Fruit fly (Drosophila melanogaster) whole organism, wandering third instar larva: ENCODE measurements around the gene C3G.

Experiments used
- CG32264 ChIP-seq: fragments of 200-800 bp; sonication (Bioruptor generic); optimal IDR thresholded peaks from 2 replicates; lab custom pipeline; 2016; ENCODE audit warnings: missing biosample characterization, missing genetic modification characterization
- CG9705 ChIP-seq: fragments of 200-800 bp; sonication (Bioruptor generic); optimal IDR thresholded peaks from 2 replicates; lab custom pipeline; 2018; ENCODE audit warnings: missing biosample characterization, mild to moderate bottlenecking, missing genetic modification characterization
- CrebA ChIP-seq: fragments of 200-800 bp; sonication (Bioruptor generic); optimal IDR thresholded peaks from 2 replicates; lab custom pipeline; 2016; ENCODE audit warnings: missing biosample characterization, mild to moderate bottlenecking, missing genetic modification characterization, borderline replicate concordance
- Dfd ChIP-seq: fragments of >200 bp; optimal IDR thresholded peaks from 2 replicates; lab custom pipeline; 2017; ENCODE audit warnings: missing biosample characterization, missing genetic modification characterization
- Dif ChIP-seq: fragments of 200-275, 200-300 bp; sonication (Bioruptor generic); optimal IDR thresholded peaks from 2 replicates; lab custom pipeline; 2018; ENCODE audit warnings: missing biosample characterization, missing genetic modification characterization; ENCODE audit not compliant: partially characterized antibody
- GATAd ChIP-seq: sonication (Bioruptor generic); optimal IDR thresholded peaks from 2 replicates; lab custom pipeline; 2016; ENCODE audit warnings: missing biosample characterization, missing genetic modification characterization
- HLH106 ChIP-seq: fragments of 200-800 bp; optimal IDR thresholded peaks from 3 replicates; lab custom pipeline; 2019; ENCODE audit warnings: missing biosample characterization, mild to moderate bottlenecking, missing genetic modification characterization, moderate library complexity
- Hnf4 ChIP-seq: fragments of 200-800 bp; sonication (Bioruptor generic); optimal IDR thresholded peaks from 2 replicates; lab custom pipeline; 2016; ENCODE audit warnings: missing biosample characterization, mild to moderate bottlenecking, missing genetic modification characterization
- Hr78 ChIP-seq: fragments of >200 bp; optimal IDR thresholded peaks from 2 replicates; lab custom pipeline; 2017; ENCODE audit warnings: missing biosample characterization, missing genetic modification characterization
- Jra ChIP-seq: sonication (Bioruptor generic); optimal IDR thresholded peaks from 2 replicates; lab custom pipeline; 2016; ENCODE audit warnings: missing biosample characterization, missing genetic modification characterization
- Mio ChIP-seq: sonication (Bioruptor generic); optimal IDR thresholded peaks from 2 replicates; lab custom pipeline; 2016; ENCODE audit warnings: missing biosample characterization, missing genetic modification characterization
- Myc ChIP-seq: fragments of >200 bp; optimal IDR thresholded peaks from 2 replicates; lab custom pipeline; 2017
- OdsH ChIP-seq: fragments of 200-800 bp; sonication (Bioruptor generic); optimal IDR thresholded peaks from 2 replicates; lab custom pipeline; 2016; ENCODE audit warnings: missing biosample characterization, mild to moderate bottlenecking, missing genetic modification characterization
- Rel ChIP-seq, 2 experiments: fragments of 200-800 bp; sonication (Bioruptor generic) in 1 of 2; optimal IDR thresholded peaks; 2 replicates in 1 of 2; 3 replicates in 1 of 2; lab custom pipeline; 2016 to 2019; ENCODE audit warnings: mild to moderate bottlenecking in 2 of 2, missing biosample characterization in 2 of 2, missing genetic modification characterization in 2 of 2, moderate library complexity in 1 of 2
- Vsx2 ChIP-seq: fragments of 200-300, 225-300 bp; sonication (Bioruptor generic); optimal IDR thresholded peaks from 2 replicates; lab custom pipeline; 2018; ENCODE audit warnings: missing biosample characterization, missing genetic modification characterization; ENCODE audit not compliant: partially characterized antibody
- br ChIP-seq: fragments of 200-800 bp; sonication (Bioruptor generic); optimal IDR thresholded peaks from 2 replicates; lab custom pipeline; 2016; ENCODE audit warnings: missing biosample characterization, missing genetic modification characterization
- brk ChIP-seq: fragments of 200-800 bp; sonication (Bioruptor generic); optimal IDR thresholded peaks from 2 replicates; lab custom pipeline; 2016; ENCODE audit warnings: missing biosample characterization, mild to moderate bottlenecking, missing genetic modification characterization
- dl ChIP-seq, 2 experiments: fragments of 175-275, 200-275 bp in 1 of 2; fragments of 200-275 bp in 1 of 2; sonication (Bioruptor generic); optimal IDR thresholded peaks; lab custom pipeline; 2018; ENCODE audit warnings: mild to moderate bottlenecking in 2 of 2, missing biosample characterization in 2 of 2, missing genetic modification characterization in 2 of 2, moderate library complexity in 2 of 2; ENCODE audit not compliant: partially characterized antibody in 2 of 2, insufficient read depth in 1 of 2
- dmrt93B ChIP-seq: fragments of 200-800 bp; sonication (Bioruptor generic); optimal IDR thresholded peaks from 2 replicates; lab custom pipeline; 2018; ENCODE audit warnings: missing biosample characterization, mild to moderate bottlenecking, missing genetic modification characterization
- dsf ChIP-seq: sonication (Bioruptor generic); optimal IDR thresholded peaks from 2 replicates; lab custom pipeline; 2016; ENCODE audit warnings: missing biosample characterization, missing genetic modification characterization, borderline replicate concordance
- ey ChIP-seq: fragments of 200-800 bp; sonication (Bioruptor generic); optimal IDR thresholded peaks from 2 replicates; lab custom pipeline; 2016; ENCODE audit warnings: missing biosample characterization, missing genetic modification characterization
- foxo ChIP-seq, 2 experiments: fragments of 200-800 bp; sonication (Bioruptor generic); optimal IDR thresholded peaks; 2 replicates in 1 of 2; 3 replicates in 1 of 2; lab custom pipeline; 2016 to 2017; ENCODE audit warnings: missing biosample characterization in 2 of 2, missing genetic modification characterization in 2 of 2
- fru ChIP-seq: fragments of 200-800 bp; sonication (Bioruptor generic); optimal IDR thresholded peaks from 3 replicates; lab custom pipeline; 2016; ENCODE audit warnings: missing biosample characterization, mild to moderate bottlenecking, missing genetic modification characterization
- h ChIP-seq: fragments of 200-800 bp; sonication (Bioruptor generic); optimal IDR thresholded peaks from 3 replicates; lab custom pipeline; 2016; ENCODE audit warnings: missing biosample characterization, mild to moderate bottlenecking, missing genetic modification characterization
- jim ChIP-seq: fragments of 175-275, 200-325 bp; sonication (Bioruptor generic); optimal IDR thresholded peaks from 2 replicates; lab custom pipeline; 2016; ENCODE audit warnings: missing biosample characterization, mild to moderate bottlenecking, missing genetic modification characterization
- lola ChIP-seq: fragments of >200 bp; optimal IDR thresholded peaks from 2 replicates; lab custom pipeline; 2017; ENCODE audit warnings: missing biosample characterization, missing genetic modification characterization
- pan ChIP-seq: fragments of >200 bp; optimal IDR thresholded peaks from 2 replicates; lab custom pipeline; 2017
- psq ChIP-seq: fragments of 200-800 bp; sonication (Bioruptor generic); optimal IDR thresholded peaks from 3 replicates; lab custom pipeline; 2017; ENCODE audit warnings: missing biosample characterization, mild to moderate bottlenecking, missing genetic modification characterization, moderate library complexity
- rgr ChIP-seq: fragments of 200-800 bp; sonication (Bioruptor generic); optimal IDR thresholded peaks from 3 replicates; lab custom pipeline; 2016; ENCODE audit warnings: missing biosample characterization, mild to moderate bottlenecking, missing genetic modification characterization
- sage ChIP-seq: fragments of 200-800 bp; sonication (Bioruptor generic); optimal IDR thresholded peaks from 2 replicates; lab custom pipeline; 2016; ENCODE audit warnings: missing biosample characterization, mild to moderate bottlenecking, missing genetic modification characterization
- sv ChIP-seq: fragments of 200-800 bp; sonication (Bioruptor generic); optimal IDR thresholded peaks from 3 replicates; lab custom pipeline; 2016; ENCODE audit warnings: missing biosample characterization, missing genetic modification characterization
- tai ChIP-seq: sonication (Bioruptor generic); optimal IDR thresholded peaks from 2 replicates; lab custom pipeline; 2016; ENCODE audit warnings: missing biosample characterization, missing genetic modification characterization
- usp ChIP-seq: fragments of >200 bp; optimal IDR thresholded peaks from 2 replicates; lab custom pipeline; 2017; ENCODE audit warnings: missing biosample characterization, missing genetic modification characterization
- woc ChIP-seq: sonication (Bioruptor generic); optimal IDR thresholded peaks from 2 replicates; lab custom pipeline; 2016; ENCODE audit warnings: missing biosample characterization, mild to moderate bottlenecking, missing genetic modification characterization

Gene C3G

DNA sequence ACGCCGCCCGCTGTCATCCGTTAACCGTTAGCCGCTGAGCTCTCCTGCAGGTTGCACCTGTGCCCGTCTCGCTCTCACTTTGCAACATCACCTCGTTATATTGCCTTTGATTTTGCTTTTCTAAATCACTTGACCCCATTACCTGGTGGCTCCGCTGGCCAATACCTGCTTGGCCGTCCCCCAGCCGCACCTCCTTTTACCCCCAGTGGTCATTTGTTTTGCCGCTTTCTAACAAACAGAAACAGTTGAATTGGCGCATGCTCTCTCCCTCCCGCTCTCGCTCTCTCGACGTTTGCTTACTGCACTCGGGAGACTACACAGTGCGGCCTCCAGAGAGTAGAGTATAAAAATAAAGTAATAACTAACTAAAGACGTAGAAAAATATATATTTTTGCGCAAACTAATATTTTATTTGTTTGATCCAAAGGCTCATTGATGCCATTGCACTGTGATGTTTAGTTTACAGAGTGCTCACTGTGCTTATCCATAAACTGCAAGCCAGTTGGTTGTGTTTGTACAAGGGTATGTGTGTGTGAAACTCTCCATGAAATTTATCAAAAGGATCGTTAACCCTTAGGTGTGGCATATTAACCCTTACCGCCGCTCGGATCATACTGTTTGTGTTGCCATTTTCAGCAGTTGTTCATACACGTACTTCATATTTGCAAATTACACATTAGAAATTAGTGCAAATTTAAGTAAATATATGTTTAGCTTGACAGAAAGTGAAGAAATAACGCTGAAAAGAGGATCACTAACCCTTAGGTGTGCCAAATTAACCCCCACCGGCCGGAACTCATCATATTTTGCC lies 1.3 kb upstream of the C3G start (continued):
- TF ChIP-seq Rel (GFP tag; optimal IDR thresholded peaks at IDR 0.05; lab: Kevin White, UChicago): peak; percentile 94
- TF ChIP-seq Rel (tag; optimal IDR thresholded peaks at IDR 0.05; lab: Kevin White, UChicago): peak; percentile 53
- peak; percentile 91 for TF ChIP-seq brk (GFP tag; lab: Kevin White, UChicago)
- TF ChIP-seq foxo (GFP tag; optimal IDR thresholded peaks at IDR 0.05; lab: Kevin White, UChicago): peak; percentile 78 to 96
- TF ChIP-seq Myc: no peak
- TF ChIP-seq usp (GFP tag; lab: Kevin White, UChicago): no peak
- peak; percentile 70 for TF ChIP-seq Dif (GFP tag; lab: Kevin White, UChicago)
- no peak for TF ChIP-seq tai
- TF ChIP-seq OdsH: peak; percentile 96
- TF ChIP-seq Dfd (GFP tag; lab: Kevin White, UChicago): no peak
- peak; percentile 96 for TF ChIP-seq br (GFP tag; lab: Kevin White, UChicago)
- peak; percentile 91 for TF ChIP-seq psq (GFP tag; lab: Kevin White, UChicago)
- TF ChIP-seq jim: peak; percentile 31
- peak; percentile 84 for TF ChIP-seq dmrt93B

DNA sequence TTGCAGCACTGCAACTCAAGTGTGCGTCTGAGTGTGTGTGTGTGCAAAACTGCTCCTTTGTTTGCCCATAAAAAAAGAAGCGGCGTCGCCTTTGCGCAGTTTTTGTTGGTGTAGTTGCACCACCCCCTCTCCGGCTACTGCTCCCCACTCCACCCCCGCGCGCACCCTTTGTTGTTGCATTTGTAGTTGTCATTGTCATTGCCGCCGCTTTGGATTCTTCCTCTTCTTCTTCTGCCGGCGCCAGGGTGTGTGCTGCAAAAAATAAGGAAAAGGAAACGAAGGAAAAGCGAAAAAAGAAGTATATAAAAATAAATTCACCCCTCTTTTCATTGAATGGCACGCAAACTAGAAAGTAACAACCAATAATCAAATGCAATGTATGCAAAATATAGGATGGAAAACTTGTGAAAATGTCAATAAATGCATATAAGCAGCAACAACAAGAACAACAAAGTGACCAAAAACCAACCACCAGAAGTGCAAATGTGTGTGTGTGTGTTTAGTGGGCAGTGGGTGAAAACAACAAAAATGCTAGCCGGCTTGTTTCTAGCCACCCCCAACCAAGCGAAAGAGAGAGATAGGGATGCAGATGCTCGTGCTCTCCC lies 589 bp upstream of the C3G start:
- TF ChIP-seq Hnf4 (GFP tag; lab: Kevin White, UChicago): no peak
- no peak for TF ChIP-seq Mio (GFP tag; lab: Kevin White, UChicago)
- TF ChIP-seq dl (GFP tag; optimal IDR thresholded peaks at IDR 0.05; lab: Kevin White, UChicago; ENCODE audit: insufficient read depth in 1 of 2, partially characterized antibody in 2 of 2): no peak
- TF ChIP-seq jim: no peak
- no peak for TF ChIP-seq GATAd (GFP tag; lab: Kevin White, UChicago)
- TF ChIP-seq Myc: no peak
- TF ChIP-seq brk (GFP tag; lab: Kevin White, UChicago): no peak
- no peak for TF ChIP-seq CG32264 (GFP tag; lab: Kevin White, UChicago)
- TF ChIP-seq HLH106: no peak
- TF ChIP-seq lola (GFP tag; lab: Kevin White, UChicago): no peak
- no peak for TF ChIP-seq sv (GFP tag; lab: Kevin White, UChicago)
- no peak for TF ChIP-seq ey
- TF ChIP-seq foxo (GFP tag; optimal IDR thresholded peaks at IDR 0.05; lab: Kevin White, UChicago): no peak
- TF ChIP-seq Vsx2 (GFP tag; lab: Kevin White, UChicago): no peak

dm6 chrX:6802376-6803080 lies 865 bp downstream of the C3G start:
- TF ChIP-seq woc (no peak), GATAd (GFP tag; lab: Kevin White, UChicago) (no peak), h (GFP tag; lab: Kevin White, UChicago) (no peak), Dif (GFP tag; lab: Kevin White, UChicago) (no peak), pan (lab: Kevin White, UChicago) (no peak), fru (no peak), Rel (GFP tag; optimal IDR thresholded peaks at IDR 0.05; lab: Kevin White, UChicago) (no peak), Rel (tag; optimal IDR thresholded peaks at IDR 0.05; lab: Kevin White, UChicago) (no peak), usp (GFP tag; lab: Kevin White, UChicago) (no peak), jim (no peak), dsf (no peak), lola (GFP tag; lab: Kevin White, UChicago) (no peak), Hnf4 (GFP tag; lab: Kevin White, UChicago) (no peak), sage (GFP tag; lab: Kevin White, UChicago) (no peak), Hr78 (GFP tag; lab: Kevin White, UChicago) (no peak)
- TF ChIP-seq, all 38 proteins: peak for 0

DNA sequence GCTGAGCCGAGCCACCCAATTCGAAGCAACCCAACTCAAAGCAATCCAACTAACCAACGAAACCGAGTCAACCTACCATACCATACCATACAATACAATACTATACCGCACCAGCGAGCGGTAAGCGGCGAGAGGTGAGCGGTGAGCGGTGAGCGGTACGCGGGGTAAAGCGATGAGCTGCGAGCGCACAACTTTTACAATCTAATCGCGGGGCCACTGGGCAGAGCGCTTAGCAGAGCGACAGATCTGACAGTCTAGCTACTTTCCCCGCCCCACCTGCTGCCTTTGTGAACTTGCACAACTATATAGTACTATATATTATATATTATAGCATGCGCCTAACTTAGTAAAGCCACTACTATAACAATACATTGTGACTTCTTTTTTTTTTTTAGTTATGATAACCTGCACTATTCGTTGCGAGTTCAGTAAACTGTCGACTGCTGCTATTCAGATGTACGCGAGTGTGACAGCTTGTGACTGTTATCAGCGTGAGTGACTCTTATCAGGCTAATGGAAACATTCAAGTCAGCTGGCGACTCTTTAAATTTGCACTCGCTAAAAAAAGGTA lies 2.6 kb downstream of the C3G start:
- no peak for TF ChIP-seq GATAd (GFP tag; lab: Kevin White, UChicago)
- TF ChIP-seq CrebA (GFP tag; lab: Kevin White, UChicago): no peak
- TF ChIP-seq ey: peak; percentile 27
- TF ChIP-seq pan (lab: Kevin White, UChicago): no peak
- peak; percentile 41 for TF ChIP-seq rgr (GFP tag; lab: Kevin White, UChicago)
- no peak for TF ChIP-seq Hr78 (GFP tag; lab: Kevin White, UChicago)
- TF ChIP-seq OdsH: peak; percentile 14
- peak; percentile 25 for TF ChIP-seq HLH106
- TF ChIP-seq usp (GFP tag; lab: Kevin White, UChicago): no peak
- no peak for TF ChIP-seq jim
- no peak for TF ChIP-seq brk (GFP tag; lab: Kevin White, UChicago)
- TF ChIP-seq Jra: no peak
- TF ChIP-seq dsf: no peak
- TF ChIP-seq sage (GFP tag; lab: Kevin White, UChicago): no peak
- TF ChIP-seq Hnf4 (GFP tag; lab: Kevin White, UChicago): peak; percentile 16
- peak in 1 of 2 experiments; percentile 55 for TF ChIP-seq foxo (GFP tag; optimal IDR thresholded peaks at IDR 0.05; lab: Kevin White, UChicago)
- TF ChIP-seq psq (GFP tag; lab: Kevin White, UChicago): peak; percentile 9
- no peak for TF ChIP-seq Rel (GFP tag; optimal IDR thresholded peaks at IDR 0.05; lab: Kevin White, UChicago)
- no peak for TF ChIP-seq Rel (tag; optimal IDR thresholded peaks at IDR 0.05; lab: Kevin White, UChicago)
- no peak for TF ChIP-seq dl (GFP tag; optimal IDR thresholded peaks at IDR 0.05; lab: Kevin White, UChicago; ENCODE audit: insufficient read depth in 1 of 2, partially characterized antibody in 2 of 2)
- TF ChIP-seq CG9705 (GFP tag; lab: Kevin White, UChicago): no peak
- no peak for TF ChIP-seq Mio (GFP tag; lab: Kevin White, UChicago)
- TF ChIP-seq Vsx2 (GFP tag; lab: Kevin White, UChicago): no peak
- peak; percentile 50 for TF ChIP-seq fru
- TF ChIP-seq h (GFP tag; lab: Kevin White, UChicago): peak; percentile 54
- TF ChIP-seq woc: no peak
- TF ChIP-seq CG32264 (GFP tag; lab: Kevin White, UChicago): no peak
